Worm (Caenorhabditis elegans): ENCODE measurements around the gene Y39A1A.24.

DNA sequence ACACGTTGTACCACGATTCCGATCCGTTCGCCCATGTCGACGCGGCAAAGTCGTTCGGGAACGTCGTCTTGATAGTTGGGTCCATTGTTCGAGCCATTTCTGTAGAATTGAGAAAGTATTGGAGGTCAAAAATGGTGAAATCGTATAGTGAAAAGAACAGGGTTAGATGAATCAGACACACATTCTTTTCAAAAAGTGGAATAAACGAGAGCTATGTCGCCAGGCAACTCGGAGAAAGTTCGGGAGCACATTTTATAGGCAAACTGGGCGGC lies 20.9 kb downstream of the Y39A1A.24 start, which contains the start of gene Y39A1A.9:
- TF ChIP-seq ttx-3 (tag; optimal IDR thresholded peaks at IDR 0.05) (no peak), ref-2 (tag; optimal IDR thresholded peaks at IDR 0.05) (no peak), ceh-45 (GFP tag; IDR thresholded peaks at IDR 0.05) (no peak), fkh-10 (GFP tag; optimal IDR thresholded peaks at IDR 0.05) (no peak), lin-11 (tag; optimal IDR thresholded peaks at IDR 0.05) (no peak), unc-42 (tag; optimal IDR thresholded peaks at IDR 0.05) (no peak), pha-4 (tag; optimal IDR thresholded peaks at IDR 0.05) (no peak), T23F11.4 (GFP tag; optimal IDR thresholded peaks at IDR 0.05) (no peak), ceh-24 (tag; optimal IDR thresholded peaks at IDR 0.05) (no peak)

Data from whole organism, late embryonic.